Worm (Caenorhabditis elegans) whole organism, early embryonic: ENCODE measurements around the gene F58B4.3.

Source experiments
- B0310.2 ChIP-seq: sonication (generic microtip); optimal IDR thresholded peaks from 2 replicates; lab custom pipeline; 2016; ENCODE audit warnings: mild to moderate bottlenecking, missing genetic modification characterization, missing compliant biosample characterization
- F13C5.2 ChIP-seq: sonication (generic microtip); optimal IDR thresholded peaks from 2 replicates; lab custom pipeline; 2017; ENCODE audit warnings: mild to moderate bottlenecking, missing genetic modification characterization, inconsistent platforms, missing compliant biosample characterization
- aly-1 ChIP-seq: sonication (generic microtip); optimal IDR thresholded peaks from 2 replicates; lab custom pipeline; 2016; ENCODE audit warnings: missing genetic modification characterization, missing compliant biosample characterization
- ama-1 ChIP-seq: fragments of 150-350 bp; optimal IDR thresholded peaks from 2 replicates; lab custom pipeline; 2014
- ceh-36 ChIP-seq: sonication (generic microtip); optimal IDR thresholded peaks from 2 replicates; lab custom pipeline; 2016; ENCODE audit warnings: missing genetic modification characterization, inconsistent platforms, missing compliant biosample characterization
- ets-7 ChIP-seq: sonication (generic microtip); optimal IDR thresholded peaks from 2 replicates; lab custom pipeline; 2016; ENCODE audit warnings: missing genotype, missing genetic modification characterization, missing compliant biosample characterization
- flt-1 ChIP-seq: fragments of 200-800 bp; sonication (Bioruptor generic); IDR thresholded peaks from 2 replicates; pipeline ENCODE4 v1.3.6; 2022; ENCODE audit warnings: missing genetic modification characterization, missing compliant biosample characterization
- hmg-4 ChIP-seq: fragments of 200-800 bp; sonication (Bioruptor generic); optimal IDR thresholded peaks from 2 replicates; lab custom pipeline; 2018; ENCODE audit warnings: mild to moderate bottlenecking, missing genetic modification characterization, missing compliant biosample characterization
- pes-1 ChIP-seq: fragments of 200-800 bp; sonication (Bioruptor generic); IDR thresholded peaks from 2 replicates; pipeline ENCODE4 v1.3.6; 2022; ENCODE audit warnings: missing genetic modification reagents, missing genetic modification characterization, missing compliant biosample characterization
- scrt-1 ChIP-seq: fragments of 200-800 bp; sonication (Bioruptor generic); IDR thresholded peaks from 2 replicates; pipeline ENCODE4 v1.3.6; 2022; ENCODE audit warnings: missing genetic modification characterization, missing compliant biosample characterization
- sea-1 ChIP-seq: fragments of 200-800 bp; sonication (Bioruptor generic); conservative IDR thresholded peaks from 2 replicates; pipeline ENCODE4 v1.3.6; 2022; ENCODE audit warnings: missing genetic modification characterization, missing compliant biosample characterization
- tbx-11 ChIP-seq: fragments of 200-800 bp; sonication (Bioruptor generic); IDR thresholded peaks from 2 replicates; pipeline ENCODE4 v1.3.6; 2022; ENCODE audit warnings: missing genetic modification characterization, missing compliant biosample characterization
- tbx-37 ChIP-seq: fragments of 200-800 bp; sonication (Bioruptor generic); conservative IDR thresholded peaks from 2 replicates; pipeline ENCODE4 v1.3.6; 2022; ENCODE audit warnings: missing genetic modification reagents, missing genetic modification characterization, missing compliant biosample characterization

- TF ChIP-seq ama-1 (lab: Kevin White, UChicago) (no peak), ceh-36 (no peak), B0310.2 (no peak), flt-1 (GFP tag; lab: Robert Waterston, UW) (no peak), tbx-11 (GFP tag; lab: Robert Waterston, UW) (no peak), sea-1 (GFP tag; lab: Robert Waterston, UW) (no peak), hmg-4 (no peak), ets-7 (tag; lab: Kevin White, UChicago) (no peak), tbx-37 (GFP tag; lab: Robert Waterston, UW) (no peak), aly-1 (tag; lab: Kevin White, UChicago) (no peak), pes-1 (GFP tag; lab: Robert Waterston, UW) (no peak), F13C5.2 (tag; lab: Kevin White, UChicago) (no peak), scrt-1 (GFP tag; lab: Robert Waterston, UW) (no peak)
Measured at ce11 chrV:10931189-10931588, 1.6 kb downstream of the F58B4.3 start, which contains the start of gene scvp-1.
